Fruit fly (Drosophila melanogaster) whole organism, embryonic: ENCODE measurements around the gene heix.
A peak's percentile ranks its signal among the peaks of the same experiment; 100 is the strongest.

ENCODE experiments used
- ATbp ChIP-seq: fragments of 200-800 bp; sonication (Bioruptor generic); optimal IDR thresholded peaks from 2 replicates; lab custom pipeline; 2017; ENCODE audit warnings: missing biosample characterization, mild to moderate bottlenecking, missing genetic modification characterization, missing genetic modification reagents
- CG10209 ChIP-seq: fragments of 200-800 bp; sonication (Bioruptor generic); optimal IDR thresholded peaks from 3 replicates; lab custom pipeline; 2017; ENCODE audit warnings: missing biosample characterization, mild to moderate bottlenecking, missing genetic modification characterization, missing genetic modification reagents
- CG10274 ChIP-seq: fragments of 200-800 bp; sonication (Bioruptor generic); optimal IDR thresholded peaks from 3 replicates; lab custom pipeline; 2017; ENCODE audit warnings: missing biosample characterization, mild to moderate bottlenecking, missing genetic modification characterization
- CG10321 ChIP-seq: fragments of 200-800 bp; sonication (Bioruptor generic); IDR thresholded peaks from 2 replicates; pipeline ENCODE4 v1.3.6; 2022; ENCODE audit warnings: missing biosample characterization, missing genetic modification characterization
- CG11456 ChIP-seq: fragments of 200-800 bp; sonication (Bioruptor generic); IDR thresholded peaks from 3 replicates; pipeline ENCODE4 v1.3.6; 2022; ENCODE audit warnings: missing biosample characterization, missing genetic modification characterization
- CG11504 ChIP-seq: fragments of 200-800 bp; sonication (Bioruptor generic); optimal IDR thresholded peaks from 3 replicates; lab custom pipeline; 2019; ENCODE audit warnings: missing biosample characterization, mild to moderate bottlenecking, missing genetic modification characterization, moderate library complexity
- CG12942 ChIP-seq: fragments of 200-800 bp; sonication (Bioruptor generic); optimal IDR thresholded peaks from 3 replicates; lab custom pipeline; 2016; ENCODE audit warnings: missing biosample characterization, missing genetic modification characterization
- CG13287 ChIP-seq: fragments of 200-800 bp; sonication (Bioruptor generic); IDR thresholded peaks from 2 replicates; pipeline ENCODE4 v1.3.6; 2022; ENCODE audit warnings: missing biosample characterization, missing genetic modification characterization; ENCODE audit not compliant: partially characterized antibody
- CG14860 ChIP-seq: fragments of 200-800 bp; sonication (Bioruptor generic); IDR thresholded peaks from 3 replicates; pipeline ENCODE4 v1.3.6; 2022; ENCODE audit warnings: missing biosample characterization, missing genetic modification characterization; ENCODE audit not compliant: partially characterized antibody
- CG1832 ChIP-seq: fragments of 200-800 bp; sonication (Bioruptor generic); optimal IDR thresholded peaks from 2 replicates; lab custom pipeline; 2017; ENCODE audit warnings: missing biosample characterization, mild to moderate bottlenecking, missing genetic modification characterization, inconsistent platforms
- CG2875 ChIP-seq: fragments of 200-800 bp; sonication (Bioruptor generic); optimal IDR thresholded peaks from 2 replicates; lab custom pipeline; 2017; ENCODE audit warnings: missing biosample characterization, mild to moderate bottlenecking, missing genetic modification characterization, missing genetic modification reagents
- CG3163 ChIP-seq: fragments of 200-800 bp; sonication (Bioruptor generic); optimal IDR thresholded peaks from 3 replicates; lab custom pipeline; 2016; ENCODE audit warnings: missing biosample characterization, missing genetic modification characterization
- CG34224 ChIP-seq: fragments of 200-800 bp; sonication (Bioruptor generic); IDR thresholded peaks from 3 replicates; pipeline ENCODE4 v1.3.6; 2022; ENCODE audit warnings: missing biosample characterization, missing genetic modification characterization; ENCODE audit not compliant: partially characterized antibody
- CG6272 ChIP-seq: fragments of 200-800 bp; sonication (Bioruptor generic); IDR thresholded peaks from 2 replicates; pipeline ENCODE4 v1.3.6; 2022; ENCODE audit warnings: missing biosample characterization, missing genetic modification characterization
- CG7786 ChIP-seq: fragments of 200-800 bp; sonication (Bioruptor generic); optimal IDR thresholded peaks from 2 replicates; lab custom pipeline; 2016; ENCODE audit warnings: missing biosample characterization, missing genetic modification characterization
- CHES-1-like ChIP-seq: fragments of 200-800 bp; sonication (Bioruptor generic); optimal IDR thresholded peaks from 2 replicates; lab custom pipeline; 2016; ENCODE audit warnings: missing biosample characterization, missing genetic modification characterization
- CkIIα-i1 ChIP-seq: fragments of 200-800 bp; sonication (Bioruptor generic); IDR thresholded peaks from 2 replicates; pipeline ENCODE4 v1.3.6; 2022; ENCODE audit warnings: missing biosample characterization, missing genetic modification characterization
- CrebB ChIP-seq: fragments of 200-800 bp; sonication (Bioruptor generic); optimal IDR thresholded peaks from 3 replicates; lab custom pipeline; 2018; ENCODE audit warnings: missing biosample characterization, mild to moderate bottlenecking, missing genetic modification characterization
- Dip2 ChIP-seq: fragments of 200-800 bp; sonication (Bioruptor generic); IDR thresholded peaks from 2 replicates; pipeline ENCODE4 v1.3.6; 2022; ENCODE audit warnings: missing biosample characterization, missing genetic modification characterization
- Dp ChIP-seq: fragments of 200-800 bp; sonication (Bioruptor generic); optimal IDR thresholded peaks from 2 replicates; lab custom pipeline; 2018; ENCODE audit warnings: missing biosample characterization, mild to moderate bottlenecking, missing genetic modification characterization, moderate library complexity
- Gug ChIP-seq: fragments of 200-800 bp; sonication (Bioruptor generic); IDR thresholded peaks from 4 replicates; pipeline ENCODE4 v1.3.6; 2022; ENCODE audit warnings: missing biosample characterization, missing genetic modification characterization
- Hand ChIP-seq: fragments of 200-800 bp; sonication (Bioruptor generic); optimal IDR thresholded peaks from 2 replicates; lab custom pipeline; 2017; ENCODE audit warnings: mild to moderate bottlenecking, missing biosample characterization, missing genetic modification reagents, missing genetic modification characterization
- MESR4 ChIP-seq: fragments of 200-800 bp; sonication (Bioruptor generic); optimal IDR thresholded peaks from 2 replicates; lab custom pipeline; 2018; ENCODE audit warnings: missing biosample characterization, mild to moderate bottlenecking, missing genetic modification characterization, moderate library complexity
- Mad ChIP-seq: fragments of 200-800 bp; sonication (Bioruptor generic); optimal IDR thresholded peaks from 2 replicates; lab custom pipeline; 2016; ENCODE audit warnings: missing biosample characterization, missing genetic modification characterization
- Mes4 ChIP-seq: fragments of 200-800 bp; sonication (Bioruptor generic); optimal IDR thresholded peaks from 2 replicates; lab custom pipeline; 2016; ENCODE audit warnings: missing biosample characterization, missing genetic modification characterization
- Opbp ChIP-seq: fragments of 200-800 bp; sonication (Bioruptor generic); IDR thresholded peaks from 3 replicates; pipeline ENCODE4 v1.3.6; 2022; ENCODE audit warnings: missing biosample characterization, missing genetic modification characterization; ENCODE audit not compliant: partially characterized antibody
- TFAM ChIP-seq: fragments of 200-800 bp; sonication (Bioruptor generic); optimal IDR thresholded peaks from 2 replicates; lab custom pipeline; 2017; ENCODE audit warnings: missing biosample characterization, missing genetic modification characterization, inconsistent platforms
- bsh ChIP-seq, 2 experiments: fragments of 200-800 bp; sonication (Bioruptor generic); optimal IDR thresholded peaks; 2 replicates each; lab custom pipeline; 2017 to 2018; ENCODE audit warnings: mild to moderate bottlenecking in 2 of 2, missing biosample characterization in 2 of 2, missing genetic modification characterization in 2 of 2, moderate library complexity in 1 of 2
- dmrt11E ChIP-seq: fragments of 200-800 bp; sonication (Bioruptor generic); optimal IDR thresholded peaks from 3 replicates; lab custom pipeline; 2018; ENCODE audit warnings: missing biosample characterization, mild to moderate bottlenecking, missing genetic modification characterization, moderate library complexity
- eve ChIP-seq, 2 experiments: fragments of >200 bp; optimal IDR thresholded peaks; 2 replicates each; lab custom pipeline; 2017; ENCODE audit warnings: missing biosample characterization in 2 of 2, missing genetic modification characterization in 2 of 2
- gfzf ChIP-seq: fragments of 200-800 bp; sonication (Bioruptor generic); optimal IDR thresholded peaks from 2 replicates; lab custom pipeline; 2016; ENCODE audit warnings: missing biosample characterization, mild to moderate bottlenecking, missing genetic modification characterization, moderate library complexity
- h ChIP-seq: fragments of >200 bp; optimal IDR thresholded peaks from 2 replicates; lab custom pipeline; 2017
- hb ChIP-seq: fragments of 200-800 bp; sonication (Bioruptor generic); IDR thresholded peaks from 3 replicates; pipeline ENCODE4 v1.3.6; 2022; ENCODE audit warnings: missing biosample characterization, missing genetic modification characterization; ENCODE audit not compliant: partially characterized antibody
- inv ChIP-seq: fragments of 200-800 bp; sonication (Bioruptor generic); IDR thresholded peaks from 2 replicates; pipeline ENCODE4 v1.3.6; 2022; ENCODE audit warnings: missing biosample characterization, missing genetic modification characterization; ENCODE audit not compliant: partially characterized antibody
- ken ChIP-seq: fragments of 200-800 bp; sonication (Bioruptor generic); IDR thresholded peaks from 3 replicates; pipeline ENCODE4 v1.3.6; 2022; ENCODE audit warnings: missing biosample characterization, missing genetic modification characterization
- kni ChIP-seq: fragments of 200-800 bp; sonication (Bioruptor generic); optimal IDR thresholded peaks from 3 replicates; lab custom pipeline; 2017; ENCODE audit warnings: mild to moderate bottlenecking, missing biosample characterization, missing genetic modification reagents, missing genetic modification characterization
- lov ChIP-seq, 2 experiments: fragments of 200-800 bp in 1 of 2; fragments of >200 bp in 1 of 2; sonication (Bioruptor generic) in 1 of 2; IDR thresholded peaks in 1 of 2; optimal IDR thresholded peaks in 1 of 2; 2 replicates in 1 of 2; 3 replicates in 1 of 2; pipeline versions ENCODE4 v1.3.6 to Lab custom; 2017 to 2022; ENCODE audit warnings: missing biosample characterization in 1 of 2, missing genetic modification characterization in 1 of 2
- nau ChIP-seq: fragments of 200-800 bp; sonication (Bioruptor generic); optimal IDR thresholded peaks from 3 replicates; lab custom pipeline; 2017; ENCODE audit warnings: missing biosample characterization, mild to moderate bottlenecking, missing genetic modification characterization, missing genetic modification reagents
- nerfin-1 ChIP-seq: fragments of 200-800 bp; sonication (Bioruptor generic); optimal IDR thresholded peaks from 3 replicates; lab custom pipeline; 2019; ENCODE audit warnings: missing biosample characterization, mild to moderate bottlenecking, missing genetic modification characterization, moderate library complexity
- nom ChIP-seq: fragments of 200-800 bp; sonication (Bioruptor generic); optimal IDR thresholded peaks from 2 replicates; lab custom pipeline; 2017; ENCODE audit warnings: missing biosample characterization, missing genetic modification characterization, mild to moderate bottlenecking, moderate library complexity, missing genetic modification reagents
- rib ChIP-seq: fragments of 200-800 bp; sonication (Bioruptor generic); IDR thresholded peaks from 2 replicates; pipeline ENCODE4 v1.3.6; 2022; ENCODE audit warnings: missing biosample characterization, missing genetic modification characterization
- slp2 ChIP-seq: fragments of 200-800 bp; sonication (Bioruptor generic); optimal IDR thresholded peaks from 2 replicates; lab custom pipeline; 2016; ENCODE audit warnings: missing biosample characterization, missing genetic modification characterization
- sr ChIP-seq: fragments of 200-800 bp; sonication (Bioruptor generic); IDR thresholded peaks from 3 replicates; pipeline ENCODE4 v1.3.6; 2022; ENCODE audit warnings: missing biosample characterization, missing genetic modification characterization
- sug ChIP-seq: fragments of 200-800 bp; optimal IDR thresholded peaks from 2 replicates; lab custom pipeline; 2019; ENCODE audit warnings: missing biosample characterization, mild to moderate bottlenecking, missing genetic modification characterization, moderate library complexity
- tio ChIP-seq: fragments of 200-800 bp; sonication (Bioruptor generic); optimal IDR thresholded peaks from 2 replicates; lab custom pipeline; 2017; ENCODE audit warnings: missing biosample characterization, missing genetic modification characterization, inconsistent platforms
- twi ChIP-seq: fragments of 200-800 bp; optimal IDR thresholded peaks from 2 replicates; lab custom pipeline; 2019; ENCODE audit warnings: missing biosample characterization, mild to moderate bottlenecking, missing genetic modification characterization, moderate library complexity
- z ChIP-seq: fragments of 200-800 bp; sonication (Bioruptor generic); IDR thresholded peaks from 3 replicates; pipeline ENCODE4 v1.3.6; 2022; ENCODE audit warnings: missing biosample characterization, missing genetic modification characterization

The heix gene

dm6 chr2L:16284306-16285299, 15.1 kb downstream of the heix start (continued):
- TF ChIP-seq gfzf (GFP tag; lab: Kevin White, UChicago) (no peak), ken (GFP tag; lab: Robert Waterston, UW) (no peak), CkIIα-i1 (GFP tag; lab: Robert Waterston, UW) (no peak), CrebB (tag; lab: Kevin White, UChicago) (peak; percentile 57), CG6272 (GFP tag; lab: Robert Waterston, UW) (no peak), sr (no peak), MESR4 (GFP tag; lab: Kevin White, UChicago) (no peak), CG3163 (GFP tag; lab: Kevin White, UChicago) (peak; percentile 78), h (lab: Kevin White, UChicago) (no peak), slp2 (GFP tag; lab: Kevin White, UChicago) (peak; percentile 18), Opbp (GFP tag; lab: Robert Waterston, UW) (no peak), CG12942 (GFP tag; lab: Kevin White, UChicago) (peak; percentile 23), CG10321 (no peak), CG1832 (peak; percentile 81), rib (no peak), dmrt11E (tag; lab: Kevin White, UChicago) (no peak), CG10209 (GFP tag; lab: Kevin White, UChicago) (peak; percentile 25), nau (GFP tag; lab: Kevin White, UChicago) (peak; percentile 51), Hand (GFP tag; lab: Kevin White, UChicago) (peak; percentile 48), CG10274 (no peak), TFAM (GFP tag; lab: Kevin White, UChicago) (no peak), hb (no peak), lov (optimal IDR thresholded peaks at IDR 0.05; lab: Kevin White, UChicago) (no peak), lov (GFP tag; IDR thresholded peaks at IDR 0.05; lab: Robert Waterston, UW) (no peak), Gug (GFP tag; lab: Robert Waterston, UW) (0 out of 4 replicates have a peak, but pooled peaks have one; percentile 5), tio (GFP tag; lab: Kevin White, UChicago) (peak; percentile 26), bsh (GFP tag; optimal IDR thresholded peaks at IDR 0.05; lab: Kevin White, UChicago) (peak; percentile 30 to 33), nom (GFP tag; lab: Kevin White, UChicago) (peak; percentile 84), sug (tag; lab: Kevin White, UChicago) (peak; percentile 19), CG13287 (GFP tag; lab: Robert Waterston, UW) (no peak), twi (tag; lab: Kevin White, UChicago) (peak; percentile 4), Dip2 (GFP tag; lab: Robert Waterston, UW) (no peak), CG14860 (no peak), CG34224 (no peak), Dp (GFP tag; lab: Kevin White, UChicago) (no peak), CG11456 (GFP tag; lab: Robert Waterston, UW) (no peak), kni (GFP tag; lab: Kevin White, UChicago) (peak; percentile 84), CHES-1-like (peak; percentile 4), CG7786 (GFP tag; lab: Kevin White, UChicago) (peak; percentile 5), CG11504 (tag; lab: Kevin White, UChicago) (peak; percentile 56), CG2875 (GFP tag; lab: Kevin White, UChicago) (peak; percentile 4), eve (GFP tag; optimal IDR thresholded peaks at IDR 0.05; lab: Kevin White, UChicago) (peak in 1 of 2 experiments; percentile 85), Mad (peak; percentile 53), ATbp (GFP tag; lab: Kevin White, UChicago) (peak; percentile 52), nerfin-1 (peak; percentile 75), inv (GFP tag; lab: Robert Waterston, UW) (no peak), z (GFP tag; lab: Robert Waterston, UW) (no peak), Mes4 (no peak)
